Fruit fly (Drosophila melanogaster) whole organism, embryonic: ENCODE data around the gene Tcs6.
A peak's percentile ranks its signal among the peaks of the same experiment; 100 is the strongest.

Experiments used
- Aef1 ChIP-seq: fragments of 200-800 bp; sonication (Bioruptor generic); IDR thresholded peaks from 3 replicates; pipeline ENCODE4 v1.3.6; 2022; ENCODE audit warnings: missing biosample characterization, missing genetic modification characterization
- CG10209 ChIP-seq: fragments of 200-800 bp; sonication (Bioruptor generic); optimal IDR thresholded peaks from 3 replicates; lab custom pipeline; 2017; ENCODE audit warnings: missing biosample characterization, mild to moderate bottlenecking, missing genetic modification characterization, missing genetic modification reagents
- CG10565 ChIP-seq: fragments of 200-800 bp; sonication (Bioruptor generic); optimal IDR thresholded peaks from 3 replicates; lab custom pipeline; 2016; ENCODE audit warnings: missing biosample characterization, mild to moderate bottlenecking, missing genetic modification characterization
- CG12104 ChIP-seq: fragments of 200-800 bp; sonication (Bioruptor generic); optimal IDR thresholded peaks from 3 replicates; lab custom pipeline; 2016; ENCODE audit warnings: missing biosample characterization, missing genetic modification characterization
- CG12155 ChIP-seq: fragments of 200-800 bp; sonication (Bioruptor generic); optimal IDR thresholded peaks from 3 replicates; lab custom pipeline; 2016; ENCODE audit warnings: missing biosample characterization, missing genetic modification characterization
- CG12659 ChIP-seq: fragments of 200-800 bp; sonication (Bioruptor generic); optimal IDR thresholded peaks from 3 replicates; lab custom pipeline; 2017; ENCODE audit warnings: mild to moderate bottlenecking, missing biosample characterization, missing genetic modification reagents, missing genetic modification characterization
- CG12744 ChIP-seq: fragments of 200-800 bp; sonication (Bioruptor generic); optimal IDR thresholded peaks from 2 replicates; lab custom pipeline; 2016; ENCODE audit warnings: missing biosample characterization, missing genetic modification characterization
- CG13775 ChIP-seq: fragments of 200-800 bp; sonication (Bioruptor generic); optimal IDR thresholded peaks from 3 replicates; lab custom pipeline; 2017; ENCODE audit warnings: missing biosample characterization, mild to moderate bottlenecking, missing genetic modification characterization
- CG15601 ChIP-seq: fragments of 200-800 bp; sonication (Bioruptor generic); optimal IDR thresholded peaks from 3 replicates; lab custom pipeline; 2019; ENCODE audit warnings: missing biosample characterization, mild to moderate bottlenecking, missing genetic modification characterization, moderate library complexity
- CG16863 ChIP-seq: fragments of 200-800 bp; sonication (Bioruptor generic); optimal IDR thresholded peaks from 3 replicates; lab custom pipeline; 2016; ENCODE audit warnings: missing biosample characterization, missing genetic modification characterization
- CG17186 ChIP-seq: fragments of 200-800 bp; sonication (Bioruptor generic); optimal IDR thresholded peaks from 3 replicates; lab custom pipeline; 2017; ENCODE audit warnings: missing biosample characterization, missing genetic modification reagents, missing genetic modification characterization
- CG1832 ChIP-seq: fragments of 200-800 bp; sonication (Bioruptor generic); optimal IDR thresholded peaks from 2 replicates; lab custom pipeline; 2017; ENCODE audit warnings: missing biosample characterization, mild to moderate bottlenecking, missing genetic modification characterization, inconsistent platforms
- CG2116 ChIP-seq: fragments of 200-800 bp; sonication (Bioruptor generic); optimal IDR thresholded peaks from 3 replicates; lab custom pipeline; 2018; ENCODE audit warnings: missing biosample characterization, mild to moderate bottlenecking, missing genetic modification characterization
- CG2129 ChIP-seq: fragments of 200-800 bp; sonication (Bioruptor generic); IDR thresholded peaks from 2 replicates; pipeline ENCODE4 v1.3.6; 2022; ENCODE audit warnings: missing biosample characterization, missing genetic modification characterization; ENCODE audit not compliant: partially characterized antibody
- CG32767 ChIP-seq: fragments of 200-800 bp; sonication (Bioruptor generic); IDR thresholded peaks from 2 replicates; pipeline ENCODE4 v1.3.6; 2022; ENCODE audit warnings: missing biosample characterization, missing genetic modification characterization
- CG33213 ChIP-seq: fragments of 200-800 bp; sonication (Bioruptor generic); optimal IDR thresholded peaks from 3 replicates; lab custom pipeline; 2016; ENCODE audit warnings: missing biosample characterization, missing genetic modification characterization
- CG4404 ChIP-seq: fragments of 200-800 bp; sonication (Bioruptor generic); IDR thresholded peaks from 2 replicates; pipeline ENCODE4 v1.3.6; 2022; ENCODE audit warnings: missing biosample characterization, missing genetic modification characterization
- CG4820 ChIP-seq: fragments of 200-800 bp; sonication (Bioruptor generic); optimal IDR thresholded peaks from 3 replicates; lab custom pipeline; 2016; ENCODE audit warnings: missing biosample characterization, missing genetic modification characterization
- CG6654 ChIP-seq: fragments of 200-800 bp; sonication (Bioruptor generic); optimal IDR thresholded peaks from 2 replicates; lab custom pipeline; 2017; ENCODE audit warnings: missing biosample characterization, mild to moderate bottlenecking, missing genetic modification characterization
- CG9876 ChIP-seq: fragments of 200-800 bp; sonication (Bioruptor generic); optimal IDR thresholded peaks from 2 replicates; lab custom pipeline; 2016; ENCODE audit warnings: missing biosample characterization, missing genetic modification characterization
- Deaf1 ChIP-seq: fragments of 200-800 bp; optimal IDR thresholded peaks from 3 replicates; lab custom pipeline; 2019; ENCODE audit warnings: missing biosample characterization, mild to moderate bottlenecking, missing genetic modification characterization, moderate library complexity
- Fer3 ChIP-seq: fragments of 200-800 bp; sonication (Bioruptor generic); optimal IDR thresholded peaks from 2 replicates; lab custom pipeline; 2018; ENCODE audit warnings: missing biosample characterization, mild to moderate bottlenecking, missing genetic modification characterization, moderate library complexity
- HLH3B ChIP-seq: fragments of 200-800 bp; sonication (Bioruptor generic); IDR thresholded peaks from 2 replicates; pipeline ENCODE4 v1.3.6; 2022; ENCODE audit warnings: missing biosample characterization, missing genetic modification characterization
- Hr51 ChIP-seq, 2 experiments: fragments of 200-800 bp; sonication (Bioruptor generic); optimal IDR thresholded peaks; 2 replicates in 1 of 2; 3 replicates in 1 of 2; lab custom pipeline; 2016 to 2018; ENCODE audit warnings: missing biosample characterization in 2 of 2, missing genetic modification characterization in 2 of 2, mild to moderate bottlenecking in 1 of 2, moderate library complexity in 1 of 2
- Neu2 ChIP-seq: fragments of 200-800 bp; sonication (Bioruptor generic); optimal IDR thresholded peaks from 3 replicates; lab custom pipeline; 2016; ENCODE audit warnings: missing biosample characterization, missing genetic modification characterization, borderline replicate concordance
- Nf-YA ChIP-seq: fragments of 200-800 bp; sonication (Bioruptor generic); IDR thresholded peaks from 2 replicates; pipeline ENCODE4 v1.3.6; 2022; ENCODE audit warnings: missing biosample characterization, missing genetic modification characterization
- Rx ChIP-seq: fragments of 200-800 bp; sonication (Bioruptor generic); IDR thresholded peaks from 2 replicates; pipeline ENCODE4 v1.3.6; 2022; ENCODE audit warnings: missing biosample characterization, missing genetic modification characterization
- Stat92E ChIP-seq, 3 experiments: fragments of >200 bp in 2 of 3; fragments of 200-800 bp in 1 of 3; sonication (Bioruptor generic) in 1 of 3; optimal IDR thresholded peaks; 2 replicates each; lab custom pipeline; 2017 to 2019; ENCODE audit warnings: missing biosample characterization in 3 of 3, missing genetic modification characterization in 3 of 3, mild to moderate bottlenecking in 1 of 3, moderate library complexity in 1 of 3
- Tbp ChIP-seq: fragments of >200 bp; optimal IDR thresholded peaks from 2 replicates; lab custom pipeline; 2018; ENCODE audit warnings: missing biosample characterization, missing genetic modification characterization
- ara ChIP-seq: fragments of 200-800 bp; sonication (Bioruptor generic); IDR thresholded peaks from 2 replicates; pipeline ENCODE4 v1.3.6; 2022; ENCODE audit warnings: missing biosample characterization, missing genetic modification characterization
- ash1 ChIP-seq: fragments of 200-800 bp; sonication (Bioruptor generic); optimal IDR thresholded peaks from 2 replicates; lab custom pipeline; 2018; ENCODE audit warnings: missing biosample characterization, mild to moderate bottlenecking, missing genetic modification characterization
- bab2 ChIP-seq: fragments of 200-800 bp; sonication (Bioruptor generic); optimal IDR thresholded peaks from 2 replicates; lab custom pipeline; 2016; ENCODE audit warnings: missing biosample characterization, missing genetic modification characterization
- bbx ChIP-seq: fragments of 200-800 bp; sonication (Bioruptor generic); IDR thresholded peaks from 2 replicates; pipeline ENCODE4 v1.3.6; 2022; ENCODE audit warnings: missing biosample characterization, missing genetic modification characterization; ENCODE audit not compliant: partially characterized antibody
- chif ChIP-seq, 2 experiments: fragments of 200-800 bp; sonication (Bioruptor generic); optimal IDR thresholded peaks; 3 replicates each; lab custom pipeline; 2016; ENCODE audit warnings: missing biosample characterization in 2 of 2, missing genetic modification characterization in 2 of 2
- crc ChIP-seq: fragments of 200-800 bp; sonication (Bioruptor generic); optimal IDR thresholded peaks from 2 replicates; lab custom pipeline; 2016; ENCODE audit warnings: missing biosample characterization, missing genetic modification characterization
- dmrt11E ChIP-seq: fragments of 200-800 bp; sonication (Bioruptor generic); optimal IDR thresholded peaks from 3 replicates; lab custom pipeline; 2018; ENCODE audit warnings: missing biosample characterization, mild to moderate bottlenecking, missing genetic modification characterization, moderate library complexity
- gce ChIP-seq: fragments of 200-800 bp; sonication (Bioruptor generic); IDR thresholded peaks from 3 replicates; pipeline ENCODE4 v1.3.6; 2022; ENCODE audit warnings: missing biosample characterization, missing genetic modification characterization
- grau ChIP-seq: fragments of 200-800 bp; optimal IDR thresholded peaks from 3 replicates; lab custom pipeline; 2019; ENCODE audit warnings: missing biosample characterization, mild to moderate bottlenecking, missing genetic modification characterization, moderate library complexity
- lab ChIP-seq: fragments of 200-800 bp; sonication (Bioruptor generic); optimal IDR thresholded peaks from 3 replicates; lab custom pipeline; 2017; ENCODE audit warnings: missing biosample characterization, missing genetic modification characterization, mild to moderate bottlenecking, moderate library complexity, missing genetic modification reagents
- lov ChIP-seq, 2 experiments: fragments of 200-800 bp in 1 of 2; fragments of >200 bp in 1 of 2; sonication (Bioruptor generic) in 1 of 2; IDR thresholded peaks in 1 of 2; optimal IDR thresholded peaks in 1 of 2; 2 replicates in 1 of 2; 3 replicates in 1 of 2; pipeline versions ENCODE4 v1.3.6 to Lab custom; 2017 to 2022; ENCODE audit warnings: missing biosample characterization in 1 of 2, missing genetic modification characterization in 1 of 2
- nerfin-1 ChIP-seq: fragments of 200-800 bp; sonication (Bioruptor generic); optimal IDR thresholded peaks from 3 replicates; lab custom pipeline; 2019; ENCODE audit warnings: missing biosample characterization, mild to moderate bottlenecking, missing genetic modification characterization, moderate library complexity
- pum ChIP-seq: fragments of 200-800 bp; sonication (Bioruptor generic); optimal IDR thresholded peaks from 2 replicates; lab custom pipeline; 2016; ENCODE audit warnings: missing biosample characterization, missing genetic modification characterization
- pzg ChIP-seq: fragments of 200-800 bp; sonication (Bioruptor generic); optimal IDR thresholded peaks from 3 replicates; lab custom pipeline; 2018; ENCODE audit warnings: missing biosample characterization, mild to moderate bottlenecking, missing genetic modification characterization, moderate library complexity
- salm ChIP-seq: fragments of 200-800 bp; sonication (Bioruptor generic); optimal IDR thresholded peaks from 2 replicates; lab custom pipeline; 2018; ENCODE audit warnings: missing biosample characterization, mild to moderate bottlenecking, missing genetic modification characterization
- tup ChIP-seq: fragments of 200-800 bp; sonication (Bioruptor generic); optimal IDR thresholded peaks from 2 replicates; lab custom pipeline; 2016; ENCODE audit warnings: missing biosample characterization, mild to moderate bottlenecking, missing genetic modification characterization, moderate library complexity
- vfl ChIP-seq: fragments of 200-800 bp; sonication (Bioruptor generic); optimal IDR thresholded peaks from 2 replicates; lab custom pipeline; 2016; ENCODE audit warnings: missing biosample characterization, missing genetic modification characterization

Tcs6 gene

dm6 chr3R:26036153-26037144 is 21.6 kb downstream of the Tcs6 start (continued):
- TF ChIP-seq grau (tag; lab: Kevin White, UChicago) (peak; percentile 91), nerfin-1 (tag; lab: Kevin White, UChicago) (peak; percentile 94), tup (GFP tag; lab: Kevin White, UChicago) (peak; percentile 35), Fer3 (tag; lab: Kevin White, UChicago) (peak; percentile 57), pzg (GFP tag; lab: Kevin White, UChicago) (no peak), CG10209 (GFP tag; lab: Kevin White, UChicago) (peak; percentile 90), CG9876 (GFP tag; lab: Kevin White, UChicago) (peak; percentile 3), CG15601 (tag; lab: Kevin White, UChicago) (peak; percentile 97), lab (peak; percentile 57), CG12659 (GFP tag; lab: Kevin White, UChicago) (peak; percentile 79), CG2116 (GFP tag; lab: Kevin White, UChicago) (peak; percentile 70), CG12744 (peak; percentile 49), CG10565 (peak; percentile 17), bab2 (peak; percentile 77), salm (tag; lab: Kevin White, UChicago) (peak; percentile 81), Nf-YA (GFP tag; lab: Robert Waterston, UW) (no peak), lov (optimal IDR thresholded peaks at IDR 0.05; lab: Kevin White, UChicago) (no peak), lov (GFP tag; IDR thresholded peaks at IDR 0.05; lab: Robert Waterston, UW) (peak; percentile 36; the same call in 2 of the 3 replicates), CG1832 (GFP tag; lab: Kevin White, UChicago) (no peak), ara (GFP tag; lab: Robert Waterston, UW) (peak; percentile 86), Tbp (GFP tag; lab: Kevin White, UChicago) (peak; percentile 74), Neu2 (GFP tag; lab: Kevin White, UChicago) (peak; percentile 56), Rx (GFP tag; lab: Robert Waterston, UW) (peak; percentile 38), chif (GFP tag; optimal IDR thresholded peaks at IDR 0.05; lab: Kevin White, UChicago) (peak; percentile 40 to 89), gce (GFP tag; lab: Robert Waterston, UW) (no peak; the same call in 2 of the 3 replicates), CG16863 (GFP tag; lab: Kevin White, UChicago) (peak; percentile 68), CG32767 (peak; percentile 55; the same call in 1 of the 2 replicates), CG4404 (GFP tag; lab: Robert Waterston, UW) (peak; percentile 86), CG17186 (peak; percentile 58), CG6654 (GFP tag; lab: Kevin White, UChicago) (peak; percentile 68), crc (GFP tag; lab: Kevin White, UChicago) (peak; percentile 52), bbx (0 out of 2 replicates have a peak, but pooled peaks have one; percentile 40), pum (GFP tag; lab: Kevin White, UChicago) (peak; percentile 67), CG12155 (GFP tag; lab: Kevin White, UChicago) (peak; percentile 43), Stat92E (GFP tag; optimal IDR thresholded peaks at IDR 0.05; lab: Kevin White, UChicago) (peak in 1 of 3 experiments; percentile 99), CG13775 (GFP tag; lab: Kevin White, UChicago) (peak; percentile 91), CG4820 (GFP tag; lab: Kevin White, UChicago) (peak; percentile 88), ash1 (no peak), CG33213 (peak; percentile 47), Hr51 (GFP tag; optimal IDR thresholded peaks at IDR 0.05; lab: Kevin White, UChicago) (peak; percentile 33 to 74), Aef1 (GFP tag; lab: Robert Waterston, UW) (0 out of 3 replicates have a peak, but pooled peaks have one; percentile 22), dmrt11E (tag; lab: Kevin White, UChicago) (peak; percentile 100), vfl (GFP tag; lab: Kevin White, UChicago) (no peak), CG12104 (GFP tag; lab: Kevin White, UChicago) (peak; percentile 83), CG2129 (GFP tag; lab: Robert Waterston, UW) (no peak), HLH3B (peak; percentile 62), Deaf1 (tag; lab: Kevin White, UChicago) (peak; percentile 70)
